Worm (Caenorhabditis elegans) whole organism, L2 larva: ENCODE results near the gene H06H21.8.

ENCODE experiments used
- ZK546.5 ChIP-seq: sonication (generic microtip); optimal IDR thresholded peaks from 2 replicates; lab custom pipeline; 2017; ENCODE audit warnings: missing biosample characterization, missing genetic modification characterization
- egl-27 ChIP-seq: sonication (generic microtip); optimal IDR thresholded peaks from 3 replicates; lab custom pipeline; 2017; ENCODE audit warnings: missing biosample characterization, missing genetic modification reagents, missing genetic modification characterization
- lin-13 ChIP-seq: fragments of 150-350 bp; optimal IDR thresholded peaks from 2 replicates; lab custom pipeline; 2014; ENCODE audit warnings: missing biosample characterization, missing genetic modification reagents, missing genetic modification characterization
- mab-5 ChIP-seq: fragments of 150-350 bp; optimal IDR thresholded peaks from 2 replicates; lab custom pipeline; 2014; ENCODE audit warnings: missing biosample characterization, missing genetic modification characterization
- nhr-12 ChIP-seq: fragments of 150-350 bp; optimal IDR thresholded peaks from 2 replicates; lab custom pipeline; 2014; ENCODE audit warnings: missing biosample characterization, missing genetic modification characterization
- nhr-6 ChIP-seq: fragments of 150-350 bp; optimal IDR thresholded peaks from 2 replicates; lab custom pipeline; 2014; ENCODE audit warnings: missing biosample characterization, missing genetic modification characterization
- nhr-77 ChIP-seq: fragments of 150-350 bp; optimal IDR thresholded peaks from 2 replicates; lab custom pipeline; 2014; ENCODE audit warnings: missing biosample characterization, missing genetic modification characterization
- skn-1 ChIP-seq: sonication (generic microtip); optimal IDR thresholded peaks from 2 replicates; lab custom pipeline; 2017; ENCODE audit warnings: missing biosample characterization, missing genetic modification characterization
- unc-62 ChIP-seq: fragments of 150-350 bp; optimal IDR thresholded peaks from 2 replicates; lab custom pipeline; 2014; ENCODE audit warnings: missing biosample characterization, missing genetic modification reagents, missing genetic modification characterization

DNA sequence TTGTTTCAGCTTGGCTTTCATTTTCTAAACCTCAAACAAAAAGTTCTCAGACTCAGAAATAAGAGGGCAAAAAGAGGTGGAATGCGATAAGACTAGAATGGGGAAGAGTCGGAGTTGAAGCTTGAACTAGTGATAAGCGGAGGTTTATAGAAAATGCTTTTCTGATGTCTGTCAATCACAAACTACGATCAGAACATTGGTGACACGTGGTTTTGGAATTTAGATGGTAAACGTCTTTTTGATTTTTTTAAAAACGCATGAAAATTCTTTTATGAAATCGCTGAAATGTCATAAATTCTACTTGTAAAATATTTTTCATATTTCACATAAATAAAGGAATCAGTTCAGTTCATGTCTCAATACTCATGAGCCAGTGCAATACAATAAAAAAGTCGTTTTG is at the start of gene H06H21.8:
- no peak for TF ChIP-seq mab-5 (tag; lab: Kevin White, UChicago)
- TF ChIP-seq skn-1 (tag; lab: Kevin White, UChicago): no peak
- TF ChIP-seq nhr-12: no peak
- TF ChIP-seq nhr-77 (tag; lab: Kevin White, UChicago): no peak
- no peak for TF ChIP-seq lin-13 (GFP tag; lab: Kevin White, UChicago)
- TF ChIP-seq nhr-6 (tag; lab: Kevin White, UChicago): no peak
- no peak for TF ChIP-seq unc-62 (GFP tag; lab: Kevin White, UChicago)
- no peak for TF ChIP-seq egl-27
- TF ChIP-seq ZK546.5: no peak
